Fruit fly (Drosophila melanogaster) ovary, adult (tissue): ENCODE data around the gene ZnT63C.

Experiments used
- CG17801 ChIP-seq: fragments of 200-800 bp; optimal IDR thresholded peaks from 2 replicates; lab custom pipeline; 2019; ENCODE audit warnings: missing biosample characterization, mild to moderate bottlenecking, missing genetic modification characterization, moderate library complexity; ENCODE audit not compliant: partially characterized antibody

Gene ZnT63C

DNA sequence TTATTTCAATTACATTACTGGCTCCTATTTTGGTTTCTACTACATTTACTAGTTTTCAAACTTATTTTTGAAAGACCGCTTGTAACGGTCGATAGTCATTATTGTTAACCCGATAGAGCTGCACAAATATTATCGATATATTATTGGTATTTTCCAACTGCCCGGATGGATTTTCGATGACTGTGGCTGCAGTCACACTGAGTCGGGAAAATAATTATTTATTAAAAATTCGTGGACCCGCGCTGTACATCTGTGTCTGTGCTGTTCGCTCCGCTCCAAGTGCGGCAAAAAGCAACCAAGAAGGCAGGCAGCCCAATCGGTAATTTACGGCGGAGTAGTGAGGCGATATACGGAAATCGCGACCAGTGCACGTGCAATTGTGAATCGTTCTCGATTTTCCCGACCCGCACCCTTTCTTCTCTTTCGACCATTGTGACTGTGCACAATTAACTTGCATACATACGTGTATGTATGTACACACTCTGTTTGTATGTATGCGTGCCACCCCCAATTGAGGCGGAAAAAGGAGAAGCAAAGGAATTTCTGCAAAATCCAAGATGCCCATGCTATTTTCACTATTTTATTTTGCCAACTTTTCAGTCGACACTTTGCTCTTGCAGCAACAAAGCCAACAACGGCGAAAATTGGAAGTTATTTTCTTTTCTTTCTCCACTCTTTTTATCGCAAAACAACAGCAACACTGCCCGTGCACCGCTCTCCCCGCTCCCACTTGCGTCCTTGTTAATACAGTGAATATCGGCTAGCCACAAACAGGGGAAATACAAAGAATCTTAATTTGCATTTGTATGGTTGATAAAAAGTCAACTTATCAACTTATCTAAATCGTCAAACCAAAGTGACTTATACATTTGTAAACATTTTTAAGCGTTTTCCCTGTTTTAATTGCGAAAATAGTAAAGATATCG lies at the start of gene ZnT63C:
Gene ZnT63C, plus strand, starts transcription at position 175 of the 926 bp plus-strand sequence.
- peak; percentile 18 for TF ChIP-seq CG17801 (GFP tag; lab: Kevin White, UChicago)

DNA sequence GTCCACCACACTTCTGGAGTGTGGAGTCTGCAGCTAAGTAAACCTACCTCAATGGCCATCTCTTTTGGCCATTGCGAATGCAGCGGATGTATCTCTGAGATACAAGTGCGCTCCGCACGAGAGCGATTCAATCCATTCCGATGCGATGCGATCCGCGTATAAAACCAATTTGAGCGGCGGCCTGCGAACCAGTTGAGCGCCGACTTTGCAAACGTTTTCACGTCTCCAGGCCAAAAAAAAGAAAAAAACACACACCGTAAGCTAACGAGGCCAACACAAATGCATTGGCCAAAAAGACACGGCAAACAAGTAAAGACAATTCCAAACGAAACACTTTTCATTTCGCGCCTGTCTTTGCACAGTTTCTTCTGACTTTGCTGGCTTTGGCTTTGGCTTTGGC lies 45.8 kb upstream of the ZnT63C start, which contains the start of gene ckd:
Gene ckd, plus strand, starts transcription at position 189 of the 400 bp plus-strand sequence.
- no peak for TF ChIP-seq CG17801 (GFP tag; lab: Kevin White, UChicago)

DNA sequence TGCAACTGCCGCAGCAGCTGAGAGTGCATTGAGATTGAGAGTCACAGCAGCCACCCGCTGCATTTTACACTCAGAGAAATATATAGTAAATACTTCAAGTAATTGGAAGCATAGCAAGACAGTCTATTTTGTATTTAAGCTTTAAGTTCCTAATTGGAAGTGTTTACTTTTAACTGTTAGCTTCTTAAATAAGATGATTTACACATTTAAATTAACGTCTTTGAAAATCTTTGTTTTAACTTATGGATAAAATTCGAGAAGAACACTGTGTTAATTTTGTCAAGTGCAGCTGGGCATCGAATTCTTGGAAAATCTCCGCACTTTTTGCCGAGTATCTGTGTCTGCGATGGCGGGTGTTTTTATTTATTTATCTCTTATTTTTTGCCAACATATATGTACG lies 43.8 kb upstream of the ZnT63C start:
- no peak for TF ChIP-seq CG17801 (GFP tag; lab: Kevin White, UChicago)

DNA sequence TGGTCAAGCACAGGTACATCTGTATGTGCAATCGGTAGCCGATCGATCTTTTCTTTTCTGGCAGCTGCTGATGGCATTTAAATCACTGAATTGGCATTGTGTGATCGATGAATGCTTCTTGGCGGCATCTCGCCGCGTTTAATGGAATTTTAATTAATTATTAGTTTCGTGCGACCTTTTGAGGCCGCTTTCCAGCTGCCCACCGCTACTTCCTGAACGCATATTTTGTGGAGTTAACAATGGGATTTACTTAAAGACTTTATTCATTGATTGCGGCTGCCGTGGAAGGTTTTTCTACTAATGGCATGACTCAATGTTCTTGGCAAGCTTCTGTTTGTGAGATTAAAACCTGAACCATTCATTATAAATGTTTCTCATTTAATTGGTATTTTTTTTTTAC lies 41.9 kb upstream of the ZnT63C start:
- TF ChIP-seq CG17801 (GFP tag; lab: Kevin White, UChicago) = no peak

DNA sequence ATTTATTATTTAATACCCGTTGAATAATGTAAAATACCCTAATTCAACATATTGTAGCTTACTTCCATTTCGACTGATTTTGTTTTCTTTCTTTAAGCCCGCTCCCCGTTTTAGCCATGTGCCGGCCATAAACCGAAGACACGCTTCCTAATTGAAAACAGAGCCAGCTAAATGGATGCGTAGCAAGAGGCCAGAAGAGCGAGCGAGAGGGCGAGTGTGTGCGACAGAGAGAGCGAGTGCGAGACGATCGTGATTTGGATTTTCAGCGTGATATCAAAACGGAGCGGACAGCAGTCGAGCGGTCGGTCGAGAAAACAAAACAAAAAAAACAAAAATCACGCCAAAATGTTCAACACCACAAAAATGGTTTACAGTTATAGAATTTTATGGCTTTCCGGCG lies 37.2 kb upstream of the ZnT63C start:
- no peak for TF ChIP-seq CG17801 (GFP tag; lab: Kevin White, UChicago)

DNA sequence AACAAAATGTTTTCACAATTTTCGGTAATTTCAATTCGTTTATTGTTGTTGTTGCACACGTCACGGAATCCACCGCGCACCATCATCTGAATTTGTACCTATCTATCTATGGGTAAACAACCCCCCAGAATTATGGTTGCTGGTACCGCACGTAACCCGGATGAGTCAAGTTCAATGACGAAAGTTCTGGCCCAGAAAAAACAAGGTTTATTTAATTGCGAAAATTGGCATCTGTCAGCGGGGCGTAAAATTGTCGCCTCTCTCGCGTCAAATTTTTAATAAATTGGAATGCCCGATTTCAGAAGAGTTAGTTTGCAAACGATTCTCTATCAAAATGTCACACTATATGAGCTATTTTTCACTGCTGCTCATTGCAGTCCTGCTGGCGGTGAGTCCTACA lies 35.3 kb upstream of the ZnT63C start, which contains the start of gene CG34265:
Gene CG34265, plus strand, starts transcription at position 301 of the 400 bp plus-strand sequence.
- no peak for TF ChIP-seq CG17801 (GFP tag; lab: Kevin White, UChicago)

DNA sequence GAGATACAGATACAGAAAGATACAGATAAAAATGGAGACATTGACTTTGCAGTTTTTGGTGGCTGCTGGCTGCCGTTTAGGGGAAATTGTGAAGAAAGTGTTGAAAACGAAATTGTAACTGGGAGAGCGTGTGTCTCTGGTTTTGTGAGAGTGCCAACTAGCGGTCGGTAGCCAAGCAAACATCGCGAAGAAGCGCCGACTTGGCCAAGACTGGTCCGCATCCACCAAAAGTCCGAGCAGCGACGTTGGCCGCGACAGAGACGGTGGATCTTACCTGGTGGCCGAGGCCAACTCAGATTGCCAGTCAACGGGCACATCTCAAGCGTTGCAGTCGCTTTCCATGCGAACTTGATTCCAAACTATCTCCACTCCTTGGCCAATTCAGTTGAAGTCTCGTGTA lies 32.8 kb upstream of the ZnT63C start, which contains the start of gene CG14960:
Gene CG14960, plus strand, starts transcription at position 301 of the 400 bp plus-strand sequence.
- no peak for TF ChIP-seq CG17801 (GFP tag; lab: Kevin White, UChicago)

DNA sequence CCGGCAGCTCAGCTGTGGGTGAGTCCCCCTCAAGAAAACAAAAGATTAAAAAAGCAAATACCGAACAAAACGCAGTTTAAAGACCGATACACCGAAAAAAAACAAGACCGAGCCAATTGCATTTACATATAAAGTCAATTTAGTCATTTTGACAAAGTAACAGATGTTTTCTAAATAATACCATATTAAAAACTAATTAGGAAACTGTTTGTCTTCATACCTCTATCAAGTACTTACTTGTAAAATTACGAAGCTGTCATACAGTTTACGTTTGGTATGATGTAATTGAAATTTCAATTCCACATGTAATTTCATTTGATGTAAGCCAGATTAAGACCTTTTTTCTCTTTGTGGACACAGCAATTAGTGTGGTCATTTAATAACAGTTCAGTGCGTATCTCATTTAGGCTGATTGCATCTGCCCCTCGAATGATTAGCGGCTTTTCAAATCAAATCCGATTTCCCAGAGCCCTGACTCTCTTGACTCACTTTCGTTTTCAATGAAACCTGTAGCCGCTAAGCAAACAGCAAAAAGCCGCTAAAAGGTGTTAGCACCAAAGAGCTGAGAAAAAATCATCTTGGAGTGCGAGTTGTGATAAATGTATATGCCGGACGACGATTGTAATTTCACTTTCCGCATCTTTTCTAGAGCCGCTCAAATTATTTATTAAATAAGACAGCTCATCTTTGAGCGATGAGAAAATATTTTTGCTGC lies 28.9 kb upstream of the ZnT63C start:
- no peak for TF ChIP-seq CG17801 (GFP tag; lab: Kevin White, UChicago)

DNA sequence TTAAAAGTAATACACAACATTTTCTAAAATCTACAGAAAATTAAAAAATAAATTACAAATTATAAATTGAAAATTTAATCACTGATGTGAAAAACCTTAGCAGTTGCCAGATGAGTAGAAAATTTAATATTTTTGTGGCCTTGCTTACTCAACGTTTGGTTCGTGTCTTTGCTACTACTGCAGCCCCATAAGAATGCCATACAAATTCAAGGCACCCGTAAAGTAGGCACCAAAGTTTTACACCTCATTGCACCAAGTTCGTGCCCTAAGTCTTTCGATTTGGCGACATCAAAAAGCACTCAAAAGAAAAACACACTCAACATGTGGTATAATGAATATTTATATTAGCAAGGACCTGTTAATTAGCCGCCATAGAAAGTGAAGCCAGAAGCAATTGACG lies 26.6 kb upstream of the ZnT63C start:
- no peak for TF ChIP-seq CG17801 (GFP tag; lab: Kevin White, UChicago)

DNA sequence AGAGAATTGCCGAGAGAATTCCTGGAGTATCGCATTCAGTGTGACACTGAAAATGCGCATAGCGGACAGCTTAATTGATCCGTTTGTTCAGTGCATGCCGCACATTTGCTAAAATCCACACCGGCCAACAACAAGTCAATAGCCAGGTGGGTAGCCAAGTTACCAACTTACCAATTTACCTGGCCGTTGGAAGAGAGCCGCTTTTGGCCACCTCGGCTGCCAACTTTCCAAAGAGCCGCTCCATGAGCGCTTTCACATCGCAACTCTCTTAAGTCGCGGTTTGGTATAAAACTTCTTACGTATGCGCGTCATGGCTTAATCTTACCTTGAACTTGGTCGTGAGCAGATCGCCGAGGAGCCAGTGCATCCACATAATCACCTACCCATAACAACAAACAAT lies 23.6 kb upstream of the ZnT63C start, which contains the start of gene CG12017:
Gene CG12017, plus strand, starts transcription at position 310 of the 400 bp plus-strand sequence.
- TF ChIP-seq CG17801 (GFP tag; lab: Kevin White, UChicago) = no peak

DNA sequence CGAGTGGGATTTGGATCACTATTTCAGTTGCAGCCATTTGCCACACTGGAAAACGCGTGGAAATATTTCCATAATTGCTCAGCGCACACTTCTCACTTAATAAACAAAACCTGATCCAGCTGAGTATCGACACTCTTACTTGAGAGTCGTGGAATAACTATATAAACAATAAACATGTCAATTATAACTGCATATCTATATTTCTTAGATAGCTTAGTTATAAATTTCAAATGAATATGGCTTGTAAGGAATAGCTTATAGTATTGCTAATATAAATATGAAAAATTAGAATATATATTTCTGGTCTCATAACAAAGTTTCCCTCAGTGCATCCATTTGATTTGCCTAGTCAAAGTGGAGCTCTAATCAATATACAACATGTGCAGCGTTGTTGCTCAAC lies 20.2 kb upstream of the ZnT63C start:
- TF ChIP-seq CG17801 (GFP tag; lab: Kevin White, UChicago) = no peak

DNA sequence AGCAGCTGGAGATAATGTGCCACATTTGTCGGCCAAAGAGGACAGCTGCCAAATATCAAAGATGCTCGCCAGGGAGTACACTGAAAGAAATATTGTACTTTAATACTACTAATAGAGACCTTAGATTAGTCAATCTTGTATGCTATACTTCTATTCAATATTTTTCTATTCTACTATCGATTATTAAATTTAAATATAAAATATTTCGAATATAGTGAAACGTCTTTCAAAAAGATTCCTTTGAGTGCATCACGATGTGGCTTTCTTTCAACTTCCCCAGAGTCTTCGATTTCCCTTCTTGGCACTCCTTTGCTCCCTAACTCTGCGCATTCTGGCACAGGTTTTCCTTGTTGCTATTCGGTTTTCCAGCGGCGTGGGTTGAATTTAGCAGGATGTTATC lies 18.6 kb upstream of the ZnT63C start:
- TF ChIP-seq CG17801 (GFP tag; lab: Kevin White, UChicago) = no peak

DNA sequence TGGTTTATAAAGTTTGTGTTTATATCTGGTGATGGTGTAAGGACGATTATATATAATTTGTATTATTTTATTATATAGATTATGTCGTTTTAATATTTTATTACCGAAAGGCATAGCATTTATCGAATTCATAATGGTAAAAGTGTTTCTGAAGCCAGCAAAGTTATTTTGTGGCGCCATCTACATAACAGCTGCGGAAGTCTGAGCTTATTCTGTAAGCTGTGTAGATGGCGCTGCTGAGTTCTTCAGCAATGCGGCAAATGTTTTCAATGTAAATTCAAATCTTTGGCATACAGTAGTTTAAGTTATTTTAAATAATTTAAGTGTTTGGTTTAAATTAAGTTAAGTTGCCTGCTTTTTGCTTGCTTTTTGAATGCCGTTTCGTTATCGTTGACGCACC lies 15.1 kb upstream of the ZnT63C start:
- no peak for TF ChIP-seq CG17801 (GFP tag; lab: Kevin White, UChicago)

DNA sequence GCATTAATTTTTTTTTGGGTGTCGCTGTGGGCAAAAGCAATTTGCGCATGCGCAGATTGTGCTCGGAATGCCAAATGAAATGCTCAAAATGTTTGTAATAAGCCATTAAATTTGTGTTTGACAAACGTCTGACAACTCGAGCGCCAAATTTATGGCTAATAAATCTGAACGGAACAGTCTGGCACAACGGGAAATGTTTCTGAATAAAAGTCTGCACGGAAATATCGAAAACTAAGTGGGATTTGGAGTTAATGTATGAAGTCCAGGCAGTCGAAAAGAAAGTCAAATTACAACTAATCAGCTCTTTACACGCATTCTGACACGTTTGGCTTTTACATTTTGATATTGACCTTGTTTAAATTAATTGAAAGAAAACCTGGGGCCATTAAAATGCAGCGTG lies 12.3 kb upstream of the ZnT63C start, which contains the start of gene CG12009:
Gene CG12009, plus strand, starts transcription at position 301 of the 400 bp plus-strand sequence.
- TF ChIP-seq CG17801 (GFP tag; lab: Kevin White, UChicago) = no peak

DNA sequence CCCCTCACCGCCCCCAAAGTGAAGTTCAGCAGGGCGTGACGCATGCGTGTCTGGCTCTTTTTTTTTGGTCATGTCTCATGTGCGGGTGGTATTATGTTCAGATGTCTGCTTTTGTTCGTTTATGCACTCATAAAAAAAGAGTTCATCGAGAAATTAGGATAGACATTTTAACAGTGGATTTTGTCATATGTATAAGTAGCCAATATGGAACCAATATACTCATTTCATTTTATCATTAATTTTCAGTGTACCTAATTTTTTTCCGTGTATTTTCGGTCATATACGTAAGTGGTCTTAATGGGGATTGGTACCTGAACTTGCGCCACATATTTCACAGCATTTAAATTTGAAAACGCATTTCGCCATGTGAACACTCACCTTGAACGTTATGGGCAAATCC lies 3.2 kb upstream of the ZnT63C start:
- no peak for TF ChIP-seq CG17801 (GFP tag; lab: Kevin White, UChicago)
